Fruit fly (Drosophila melanogaster) whole organism, wandering third instar larva: Measurements from ENCODE around the gene PSMG1.

Experiments
- Abd-B ChIP-seq: fragments of >200 bp; optimal IDR thresholded peaks from 2 replicates; lab custom pipeline; 2017; ENCODE audit warnings: missing biosample characterization, missing genetic modification characterization
- CG32264 ChIP-seq: fragments of 200-800 bp; sonication (Bioruptor generic); optimal IDR thresholded peaks from 2 replicates; lab custom pipeline; 2016; ENCODE audit warnings: missing biosample characterization, missing genetic modification characterization
- Hr83 ChIP-seq: fragments of 200-300 bp; sonication (Bioruptor generic); optimal IDR thresholded peaks from 2 replicates; lab custom pipeline; 2016; ENCODE audit warnings: missing biosample characterization, mild to moderate bottlenecking, missing genetic modification characterization, moderate library complexity; ENCODE audit not compliant: poor library complexity, severe bottlenecking
- Myc ChIP-seq: fragments of >200 bp; optimal IDR thresholded peaks from 2 replicates; lab custom pipeline; 2017
- fru ChIP-seq: fragments of 200-800 bp; sonication (Bioruptor generic); optimal IDR thresholded peaks from 3 replicates; lab custom pipeline; 2016; ENCODE audit warnings: missing biosample characterization, mild to moderate bottlenecking, missing genetic modification characterization
- h ChIP-seq: fragments of 200-800 bp; sonication (Bioruptor generic); optimal IDR thresholded peaks from 3 replicates; lab custom pipeline; 2016; ENCODE audit warnings: missing biosample characterization, mild to moderate bottlenecking, missing genetic modification characterization
- lola ChIP-seq: fragments of >200 bp; optimal IDR thresholded peaks from 2 replicates; lab custom pipeline; 2017; ENCODE audit warnings: missing biosample characterization, missing genetic modification characterization
- pan ChIP-seq: fragments of >200 bp; optimal IDR thresholded peaks from 2 replicates; lab custom pipeline; 2017
- psq ChIP-seq: fragments of 200-800 bp; sonication (Bioruptor generic); optimal IDR thresholded peaks from 3 replicates; lab custom pipeline; 2017; ENCODE audit warnings: missing biosample characterization, mild to moderate bottlenecking, missing genetic modification characterization, moderate library complexity
- tai ChIP-seq: sonication (Bioruptor generic); optimal IDR thresholded peaks from 2 replicates; lab custom pipeline; 2016; ENCODE audit warnings: missing biosample characterization, missing genetic modification characterization

- no peak for TF ChIP-seq Abd-B (GFP tag; lab: Kevin White, UChicago)
- TF ChIP-seq pan (lab: Kevin White, UChicago): no peak
- TF ChIP-seq lola (GFP tag; lab: Kevin White, UChicago): no peak
- peak; percentile 78 for TF ChIP-seq psq (GFP tag; lab: Kevin White, UChicago)
- peak; percentile 58 for TF ChIP-seq CG32264
- no peak for TF ChIP-seq Myc
- peak; percentile 68 for TF ChIP-seq tai (GFP tag; lab: Kevin White, UChicago)
- TF ChIP-seq h: peak; percentile 84
- no peak for TF ChIP-seq Hr83 (GFP tag; lab: Kevin White, UChicago)
- peak; percentile 80 for TF ChIP-seq fru
Measured at dm6 chr3R:5833948-5834504, 39.9 kb upstream of the PSMG1 start.
